Fruit fly (Drosophila melanogaster): ENCODE measurements around the gene Rbfox1.
A peak's percentile ranks its signal among the peaks of the same experiment; 100 is the strongest.

Gene Rbfox1

dm6 chr3L:10545029-10545428, 63.8 kb downstream of the Rbfox1 start:
- TF ChIP-seq Pif1B (GFP tag; optimal IDR thresholded peaks at IDR 0.05) (peak; percentile 0), fd96Ca (GFP tag; IDR thresholded peaks at IDR 0.05) (0 out of 3 replicates have a peak, but pooled peaks have one; percentile 14), CG14655 (GFP tag; optimal IDR thresholded peaks at IDR 0.05) (peak; percentile 53), CG4496 (GFP tag; IDR thresholded peaks at IDR 0.05) (0 out of 3 replicates have a peak, but pooled peaks have one; percentile 42), CG8159 (tag; optimal IDR thresholded peaks at IDR 0.05) (peak; percentile 72), D1 (tag; optimal IDR thresholded peaks at IDR 0.05) (peak; percentile 40), gl (tag; optimal IDR thresholded peaks at IDR 0.05) (no peak), CG17806 (tag; optimal IDR thresholded peaks at IDR 0.05) (peak; percentile 58), CG10348 (GFP tag; IDR thresholded peaks at IDR 0.05) (no peak), Ets98B (GFP tag; IDR thresholded peaks at IDR 0.05) (peak; percentile 28), Snoo (tag; optimal IDR thresholded peaks at IDR 0.05) (no peak), CG32121 (GFP tag; IDR thresholded peaks at IDR 0.05) (no peak), CG9948 (tag; optimal IDR thresholded peaks at IDR 0.05) (peak; percentile 52), rn (GFP tag; IDR thresholded peaks at IDR 0.05) (0 out of 2 replicates have a peak, but pooled peaks have one; percentile 5), CG34367 (tag; optimal IDR thresholded peaks at IDR 0.05) (peak; percentile 35), CG15710 (tag; optimal IDR thresholded peaks at IDR 0.05) (peak; percentile 45), Pif1A (GFP tag; optimal IDR thresholded peaks at IDR 0.05) (peak; percentile 5), CG8301 (tag; optimal IDR thresholded peaks at IDR 0.05) (peak; percentile 49)

dm6 chr3L:10550069-10550468, 68.9 kb downstream of the Rbfox1 start:
- TF ChIP-seq fd96Ca (GFP tag; IDR thresholded peaks at IDR 0.05): 0 out of 3 replicates have a peak, but pooled peaks have one; percentile 11
- no peak for TF ChIP-seq CG13204 (GFP tag; optimal IDR thresholded peaks at IDR 0.05)

- TF ChIP-seq CG34367 (tag; optimal IDR thresholded peaks at IDR 0.05): no peak
- no peak for TF ChIP-seq Pif1B (GFP tag; optimal IDR thresholded peaks at IDR 0.05)
- no peak for TF ChIP-seq EcR (GFP tag; optimal IDR thresholded peaks at IDR 0.05)
Observed at dm6 chr3L:10550846-10551466, 69.7 kb downstream of the Rbfox1 start.

dm6 chr3L:10553152-10553551, 71.9 kb downstream of the Rbfox1 start:
- no peak for TF ChIP-seq EcR (GFP tag; optimal IDR thresholded peaks at IDR 0.05)
- no peak for TF ChIP-seq Pif1A (GFP tag; optimal IDR thresholded peaks at IDR 0.05)
- TF ChIP-seq Snoo (tag; optimal IDR thresholded peaks at IDR 0.05): no peak
- no peak for TF ChIP-seq CG32121 (GFP tag; IDR thresholded peaks at IDR 0.05)
- no peak for TF ChIP-seq CG10348 (GFP tag; IDR thresholded peaks at IDR 0.05)
- TF ChIP-seq CG17806 (tag; optimal IDR thresholded peaks at IDR 0.05): no peak
- TF ChIP-seq rn (GFP tag; IDR thresholded peaks at IDR 0.05): no peak
- TF ChIP-seq CG4496 (GFP tag; IDR thresholded peaks at IDR 0.05): no peak
- no peak for TF ChIP-seq CG9948 (tag; optimal IDR thresholded peaks at IDR 0.05)
- no peak for TF ChIP-seq CG14655 (GFP tag; optimal IDR thresholded peaks at IDR 0.05)
- no peak for TF ChIP-seq CG13204 (GFP tag; optimal IDR thresholded peaks at IDR 0.05)
- TF ChIP-seq CG8301 (tag; optimal IDR thresholded peaks at IDR 0.05): no peak
- TF ChIP-seq CG8159 (tag; optimal IDR thresholded peaks at IDR 0.05): no peak
- TF ChIP-seq Ets98B (GFP tag; IDR thresholded peaks at IDR 0.05): no peak
- TF ChIP-seq gl (tag; optimal IDR thresholded peaks at IDR 0.05): no peak

- TF ChIP-seq EcR (GFP tag; optimal IDR thresholded peaks at IDR 0.05) (peak; percentile 29), Snoo (tag; optimal IDR thresholded peaks at IDR 0.05) (peak; percentile 51), gl (tag; optimal IDR thresholded peaks at IDR 0.05) (peak; percentile 82), rn (GFP tag; IDR thresholded peaks at IDR 0.05) (peak; percentile 50; the same call in 1 of the 2 replicates), Pif1A (GFP tag; optimal IDR thresholded peaks at IDR 0.05) (peak; percentile 76), D1 (tag; optimal IDR thresholded peaks at IDR 0.05) (peak; percentile 64), CG9948 (tag; optimal IDR thresholded peaks at IDR 0.05) (peak; percentile 91), Ets98B (GFP tag; IDR thresholded peaks at IDR 0.05) (peak; percentile 54), CG15710 (tag; optimal IDR thresholded peaks at IDR 0.05) (peak; percentile 90), fd96Ca (GFP tag; IDR thresholded peaks at IDR 0.05) (peak; percentile 67; the same call in 2 of the 3 replicates), CG4496 (GFP tag; IDR thresholded peaks at IDR 0.05) (peak; percentile 81), CG8301 (tag; optimal IDR thresholded peaks at IDR 0.05) (peak; percentile 82), CG34367 (tag; optimal IDR thresholded peaks at IDR 0.05) (peak; percentile 83), Pif1B (GFP tag; optimal IDR thresholded peaks at IDR 0.05) (peak; percentile 80), CG8159 (tag; optimal IDR thresholded peaks at IDR 0.05) (peak; percentile 94), CG32121 (GFP tag; IDR thresholded peaks at IDR 0.05) (no peak), CG10348 (GFP tag; IDR thresholded peaks at IDR 0.05) (no peak), CG17806 (tag; optimal IDR thresholded peaks at IDR 0.05) (peak; percentile 91), CG12605 (GFP tag; IDR thresholded peaks at IDR 0.05) (peak; percentile 57; the same call in 1 of the 2 replicates), CG14655 (GFP tag; optimal IDR thresholded peaks at IDR 0.05) (peak; percentile 89), CG13204 (GFP tag; optimal IDR thresholded peaks at IDR 0.05) (peak; percentile 61)
Observed at dm6 chr3L:10554489-10554888, 73.3 kb downstream of the Rbfox1 start.

dm6 chr3L:10558982-10559381, 77.8 kb downstream of the Rbfox1 start, which contains the start of gene CG6527:
TSS of gene CG6527 (minus strand) at chr3L:10559082.
- TF ChIP-seq CG17806 (tag; optimal IDR thresholded peaks at IDR 0.05): no peak
- no peak for TF ChIP-seq CG12605 (GFP tag; IDR thresholded peaks at IDR 0.05)
- no peak for TF ChIP-seq fd96Ca (GFP tag; IDR thresholded peaks at IDR 0.05)
- TF ChIP-seq D1 (tag; optimal IDR thresholded peaks at IDR 0.05): no peak

Data from whole organism, pupa.